Worm (Caenorhabditis elegans) whole organism, mixed stage, embryonic: ENCODE measurements around the gene rpc-25.

Experiments used
- elt-1 ChIP-seq: sonication (generic microtip); optimal IDR thresholded peaks from 2 replicates; lab custom pipeline; 2017; ENCODE audit warnings: missing genetic modification characterization, mild to moderate bottlenecking, missing compliant biosample characterization, antibody characterized with exemption, moderate library complexity, borderline replicate concordance; ENCODE audit not compliant: insufficient read depth
- elt-3 ChIP-seq: fragments of 150-350 bp; optimal IDR thresholded peaks from 2 replicates; lab custom pipeline; 2014; ENCODE audit warnings: missing biosample characterization, missing genetic modification characterization
- ham-2 ChIP-seq: fragments of 200-800 bp; sonication (Bioruptor generic); optimal IDR thresholded peaks from 2 replicates; lab custom pipeline; 2018; ENCODE audit warnings: mild to moderate bottlenecking, missing genetic modification characterization, missing compliant biosample characterization
- nhr-28 ChIP-seq: fragments of 150-350 bp; optimal IDR thresholded peaks from 2 replicates; lab custom pipeline; 2014; ENCODE audit warnings: missing biosample characterization, missing genetic modification characterization
- snpc-4 ChIP-seq: fragments of 150-350 bp; optimal IDR thresholded peaks from 2 replicates; lab custom pipeline; 2014; ENCODE audit warnings: missing biosample characterization, missing genetic modification characterization
- unc-39 ChIP-seq: fragments of 150-350 bp; optimal IDR thresholded peaks from 2 replicates; lab custom pipeline; 2014; ENCODE audit warnings: missing biosample characterization, missing genetic modification characterization

- TF ChIP-seq elt-3 (tag; lab: Kevin White, UChicago) (no peak), snpc-4 (tag; lab: Kevin White, UChicago) (no peak), elt-1 (tag; lab: Kevin White, UChicago) (no peak), nhr-28 (tag; lab: Kevin White, UChicago) (no peak), unc-39 (tag; lab: Kevin White, UChicago) (no peak), ham-2 (GFP tag; lab: Kevin White, UChicago) (no peak)
Observed at ce11 chrV:10205483-10205882, 919 bp downstream of the rpc-25 start, which contains the start of gene ZK856.16.
